Worm (Caenorhabditis elegans) whole organism, L4 larva: ENCODE data around the gene adm-4.

ENCODE experiments used
- R02D3.7 ChIP-seq: fragments of 150-350 bp; sonication (generic microtip); optimal IDR thresholded peaks from 3 replicates; lab custom pipeline; 2014; ENCODE audit warnings: missing biosample characterization, missing genetic modification characterization
- ceh-44 ChIP-seq: fragments of 200-800 bp; sonication (Bioruptor generic); IDR thresholded peaks from 2 replicates; pipeline ENCODE4 v1.3.6; 2022; ENCODE audit warnings: missing genetic modification reagents, missing genetic modification characterization, missing compliant biosample characterization
- daf-19 ChIP-seq: fragments of 200-800 bp; sonication (Bioruptor generic); conservative IDR thresholded peaks from 2 replicates; pipeline ENCODE4 v1.3.6; 2022; ENCODE audit warnings: missing genetic modification characterization, missing compliant biosample characterization
- fkh-10 ChIP-seq: fragments of 150-350 bp; optimal IDR thresholded peaks from 2 replicates; lab custom pipeline; 2014; ENCODE audit warnings: missing biosample characterization, missing genetic modification reagents, missing genetic modification characterization
- fos-1 ChIP-seq: fragments of 150-350 bp; optimal IDR thresholded peaks from 2 replicates; lab custom pipeline; 2014; ENCODE audit warnings: missing biosample characterization, missing genetic modification characterization
- lin-39 ChIP-seq: fragments of 150-350 bp; optimal IDR thresholded peaks from 2 replicates; lab custom pipeline; 2014; ENCODE audit warnings: missing biosample characterization, missing genetic modification reagents, missing genetic modification characterization
- lsy-2 ChIP-seq, 2 experiments: fragments of 150-350 bp in 1 of 2; sonication (generic microtip) in 1 of 2; optimal IDR thresholded peaks; 2 replicates each; lab custom pipeline; 2014 to 2017; ENCODE audit warnings: missing biosample characterization in 2 of 2, missing genetic modification characterization in 2 of 2
- nhr-10 ChIP-seq: fragments of 150-350 bp; optimal IDR thresholded peaks from 2 replicates; lab custom pipeline; 2014; ENCODE audit warnings: missing biosample characterization, missing genetic modification characterization
- nhr-11 ChIP-seq: fragments of 150-350 bp; optimal IDR thresholded peaks from 2 replicates; lab custom pipeline; 2014; ENCODE audit warnings: missing biosample characterization, missing genetic modification characterization
- pqm-1 ChIP-seq: sonication (generic microtip); optimal IDR thresholded peaks from 2 replicates; lab custom pipeline; 2017; ENCODE audit warnings: missing biosample characterization, missing genetic modification characterization
- unc-130 ChIP-seq: sonication (generic microtip); optimal IDR thresholded peaks from 2 replicates; lab custom pipeline; 2016; ENCODE audit warnings: missing genetic modification reagents, missing genetic modification characterization, missing compliant biosample characterization
- unc-62 ChIP-seq, 3 experiments: fragments of 150-350 bp in 1 of 3; sonication (generic microtip); optimal IDR thresholded peaks in 2 of 3; peaks in 1 of 3; 1 replicate in 1 of 3; 2 replicates in 2 of 3; lab custom pipeline; 2014 to 2017; ENCODE audit warnings: missing biosample characterization in 3 of 3, missing genetic modification characterization in 3 of 3, missing genetic modification reagents in 3 of 3, missing genotype in 1 of 3
- ztf-11 ChIP-seq: fragments of 150-350 bp; optimal IDR thresholded peaks from 2 replicates; lab custom pipeline; 2014; ENCODE audit warnings: missing biosample characterization, missing genetic modification characterization

ce11 chrX:7842241-7842640 is 44.1 kb upstream of the adm-4 start, which contains the start of gene idpp-11:
- TF ChIP-seq unc-62 (GFP tag; optimal IDR thresholded peaks at IDR 0.05 in 1 of 2; lab: Kevin White, UChicago) (no peak), unc-62 (tag; optimal IDR thresholded peaks at IDR 0.05; lab: Kevin White, UChicago) (no peak), nhr-11 (tag; lab: Kevin White, UChicago) (no peak), fos-1 (tag; lab: Kevin White, UChicago) (no peak), ztf-11 (tag; lab: Kevin White, UChicago) (no peak), lsy-2 (tag; optimal IDR thresholded peaks at IDR 0.05; lab: Kevin White, UChicago) (no peak), R02D3.7 (tag; lab: Kevin White, UChicago) (no peak), nhr-10 (no peak), ceh-44 (GFP tag; lab: Robert Waterston, UW) (no peak), lin-39 (tag; lab: Kevin White, UChicago) (no peak), fkh-10 (no peak), daf-19 (GFP tag; lab: Robert Waterston, UW) (no peak), pqm-1 (no peak), unc-130 (GFP tag; lab: Kevin White, UChicago) (no peak)
